Worm (Caenorhabditis elegans): ENCODE measurements around the gene F21A3.3.

Gene F21A3.3

DNA sequence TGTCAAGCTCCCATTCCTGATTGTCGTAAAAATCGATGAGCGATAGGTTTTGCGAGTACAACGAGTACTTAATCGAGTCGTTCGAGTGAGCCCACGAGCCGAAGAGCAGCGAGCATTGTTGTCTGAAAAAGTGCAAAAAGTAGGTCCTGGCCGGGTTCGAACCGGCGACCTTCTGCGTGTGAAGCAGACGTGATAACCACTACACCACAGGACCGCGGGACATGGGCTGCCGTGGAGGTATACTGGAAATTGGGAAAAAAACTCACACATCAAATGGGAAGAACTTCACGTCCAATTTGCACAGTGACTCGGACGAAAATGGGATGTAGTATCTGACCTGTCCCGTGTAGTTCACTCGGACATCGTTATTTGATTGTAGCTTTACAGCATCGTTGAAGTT, 2.1 kb upstream of the F21A3.3 start (continued):
- TF ChIP-seq somi-1 (GFP tag; optimal IDR thresholded peaks at IDR 0.05) (no peak), rec-8 (tag; optimal IDR thresholded peaks at IDR 0.05) (no peak), T07F8.4 (tag; optimal IDR thresholded peaks at IDR 0.05) (no peak), madf-6 (GFP tag; IDR thresholded peaks at IDR 0.05) (peak; percentile 23; the same call in 1 of the 2 replicates), attf-6 (GFP tag; IDR thresholded peaks at IDR 0.05) (no peak), snpc-4 (GFP tag; optimal IDR thresholded peaks at IDR 0.05) (no peak), snpc-4 (tag; optimal IDR thresholded peaks at IDR 0.05) (peak in 1 of 4 experiments; percentile 45), him-1 (tag; optimal IDR thresholded peaks at IDR 0.05) (peak; percentile 65), ztf-18 (tag; optimal IDR thresholded peaks at IDR 0.05) (peak; percentile 5)

DNA sequence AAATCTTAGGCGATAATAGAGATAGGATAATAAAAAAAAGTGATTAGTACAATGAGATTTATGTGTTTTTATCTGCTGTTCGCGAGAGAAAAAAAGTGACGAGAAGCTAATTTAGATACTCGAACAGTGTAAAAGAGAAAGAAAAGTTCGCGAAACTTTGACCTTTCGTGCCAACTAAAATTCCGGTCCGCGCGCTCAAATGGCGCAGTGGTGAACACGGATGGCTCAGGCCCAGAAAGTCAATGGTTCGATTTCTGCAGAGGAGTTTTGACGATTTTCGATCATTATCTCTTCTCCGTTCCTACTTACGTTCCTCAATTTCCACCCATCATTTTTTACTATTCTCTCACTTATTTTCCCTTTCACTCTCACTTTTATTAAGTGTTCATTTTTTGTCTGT, 1.0 kb upstream of the F21A3.3 start:
- peak; percentile 71 for TF ChIP-seq tbp1 (GFP tag; optimal IDR thresholded peaks at IDR 0.05)
- TF ChIP-seq chd-7 (tag; optimal IDR thresholded peaks at IDR 0.05), result no peak
- no peak for TF ChIP-seq madf-8 (GFP tag; conservative IDR thresholded peaks at IDR 0.05)
- TF ChIP-seq nfyb-1 (GFP tag; IDR thresholded peaks at IDR 0.05), result no peak
- TF ChIP-seq let-526 (GFP tag; IDR thresholded peaks at IDR 0.05), result no peak
- TF ChIP-seq ztf-28 (GFP tag; IDR thresholded peaks at IDR 0.05), result no peak
- no peak for TF ChIP-seq nhr-90 (tag; optimal IDR thresholded peaks at IDR 0.05)
- no peak for TF ChIP-seq atf-7 (tag; optimal IDR thresholded peaks at IDR 0.05)
- TF ChIP-seq rpc-1 (optimal IDR thresholded peaks at IDR 0.05), result no peak
- peak; percentile 53 for TF ChIP-seq rpc-1 (tag; optimal IDR thresholded peaks at IDR 0.05)
- peak; percentile 11 for TF ChIP-seq B0261.1 (tag; optimal IDR thresholded peaks at IDR 0.05)
- TF ChIP-seq F52B5.7 (tag; optimal IDR thresholded peaks at IDR 0.05), result no peak
- TF ChIP-seq T26A5.8 (tag; optimal IDR thresholded peaks at IDR 0.05), result no peak
- TF ChIP-seq lsy-27 (tag; optimal IDR thresholded peaks at IDR 0.05; ENCODE audit: borderline replicate concordance, insufficient read depth), result no peak
- TF ChIP-seq die-1 (tag; optimal IDR thresholded peaks at IDR 0.05), result no peak
- TF ChIP-seq rec-8 (tag; optimal IDR thresholded peaks at IDR 0.05), result no peak
- no peak for TF ChIP-seq ceh-79 (tag; optimal IDR thresholded peaks at IDR 0.05)

DNA sequence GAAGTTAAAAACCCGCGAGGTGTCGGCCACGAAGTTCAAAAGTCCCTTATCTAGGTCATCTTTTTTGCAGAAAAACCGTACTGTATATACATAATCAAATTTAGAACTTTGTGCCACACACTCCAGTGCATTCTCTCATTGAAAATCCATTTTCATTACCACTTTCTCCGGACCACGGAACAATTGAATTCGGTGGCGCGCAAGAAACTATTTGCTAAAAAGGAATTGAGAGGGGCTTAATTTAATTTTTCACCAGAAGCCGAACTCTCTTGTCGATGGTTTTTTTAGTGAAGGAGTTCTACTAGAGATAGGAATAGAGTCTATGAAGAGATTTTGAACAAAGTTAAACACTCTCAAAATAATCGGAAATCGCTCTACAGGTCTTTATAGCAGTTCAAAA, 2.3 kb downstream of the F21A3.3 start:
- TF ChIP-seq him-1 (tag; optimal IDR thresholded peaks at IDR 0.05) (no peak), C17E4.6 (GFP tag; IDR thresholded peaks at IDR 0.05) (no peak), Y56A3A.18 (GFP tag; IDR thresholded peaks at IDR 0.05) (no peak), dpff-1 (tag; optimal IDR thresholded peaks at IDR 0.05) (no peak), nfya-1 (tag; optimal IDR thresholded peaks at IDR 0.05; ENCODE audit: borderline replicate concordance, insufficient read depth) (no peak), dpl-1 (GFP tag; optimal IDR thresholded peaks at IDR 0.05) (no peak), lag-1 (GFP tag; IDR thresholded peaks at IDR 0.05) (no peak), nhr-179 (tag; optimal IDR thresholded peaks at IDR 0.05) (no peak), tlf-1 (GFP tag; optimal IDR thresholded peaks at IDR 0.05) (no peak), Y53G8AR.9 (GFP tag; conservative IDR thresholded peaks at IDR 0.05) (no peak), K12H6.12 (tag; optimal IDR thresholded peaks at IDR 0.05) (no peak), hmg-20 (GFP tag; IDR thresholded peaks at IDR 0.05) (no peak), unc-130 (GFP tag; optimal IDR thresholded peaks at IDR 0.05) (no peak), attf-5 (GFP tag; optimal IDR thresholded peaks at IDR 0.05) (no peak)

Data from whole organism, young adult.